Fruit fly (Drosophila melanogaster) whole organism, adult: ENCODE measurements around the gene CG34323.

ENCODE experiments used
- CG11617 ChIP-seq: fragments of 200-800 bp; sonication (Bioruptor generic); optimal IDR thresholded peaks from 2 replicates; lab custom pipeline; 2017; ENCODE audit warnings: mild to moderate bottlenecking, missing biosample characterization, missing genetic modification reagents, missing genetic modification characterization
- CG12768 ChIP-seq: fragments of 200-800 bp; sonication (Bioruptor generic); optimal IDR thresholded peaks from 2 replicates; lab custom pipeline; 2017; ENCODE audit warnings: missing biosample characterization, missing genetic modification characterization, mild to moderate bottlenecking, moderate library complexity, missing genetic modification reagents
- CG14711 ChIP-seq: fragments of 200-800 bp; sonication (Bioruptor generic); optimal IDR thresholded peaks from 2 replicates; lab custom pipeline; 2018; ENCODE audit warnings: missing biosample characterization, mild to moderate bottlenecking, missing genetic modification characterization, moderate library complexity
- CG1620 ChIP-seq: fragments of 200-800 bp; sonication (Bioruptor generic); optimal IDR thresholded peaks from 2 replicates; lab custom pipeline; 2016; ENCODE audit warnings: missing biosample characterization, missing genetic modification characterization
- CG33017 ChIP-seq: fragments of 200-800 bp; sonication (Bioruptor generic); optimal IDR thresholded peaks from 2 replicates; lab custom pipeline; 2018; ENCODE audit warnings: missing biosample characterization, mild to moderate bottlenecking, missing genetic modification characterization, moderate library complexity
- CG5204 ChIP-seq: fragments of 200-800 bp; sonication (Bioruptor generic); optimal IDR thresholded peaks from 2 replicates; lab custom pipeline; 2016; ENCODE audit warnings: missing biosample characterization, missing genetic modification characterization
- CG7045 ChIP-seq: fragments of 200-800 bp; sonication (Bioruptor generic); optimal IDR thresholded peaks from 2 replicates; lab custom pipeline; 2017; ENCODE audit warnings: missing biosample characterization, mild to moderate bottlenecking, missing genetic modification characterization
- CG7101 ChIP-seq: fragments of 200-800 bp; sonication (Bioruptor generic); optimal IDR thresholded peaks from 2 replicates; lab custom pipeline; 2018; ENCODE audit warnings: missing biosample characterization, mild to moderate bottlenecking, missing genetic modification characterization, moderate library complexity
- Clk ChIP-seq: fragments of 200-800 bp; sonication (Bioruptor generic); optimal IDR thresholded peaks from 2 replicates; lab custom pipeline; 2017; ENCODE audit warnings: missing biosample characterization, missing genetic modification characterization
- Crg-1 ChIP-seq: fragments of 200-800 bp; sonication (Bioruptor generic); optimal IDR thresholded peaks from 2 replicates; lab custom pipeline; 2016; ENCODE audit warnings: missing biosample characterization, missing genetic modification characterization
- Hr96 ChIP-seq: fragments of 200-800 bp; sonication (Bioruptor generic); optimal IDR thresholded peaks from 2 replicates; lab custom pipeline; 2016; ENCODE audit warnings: missing biosample characterization, missing genetic modification characterization
- Mnt ChIP-seq: fragments of 200-800 bp; sonication (Bioruptor generic); optimal IDR thresholded peaks from 2 replicates; lab custom pipeline; 2016; ENCODE audit warnings: missing biosample characterization, mild to moderate bottlenecking, missing genetic modification characterization
- bab1 ChIP-seq: fragments of 200-800 bp; sonication (Bioruptor generic); optimal IDR thresholded peaks from 3 replicates; lab custom pipeline; 2019; ENCODE audit warnings: missing biosample characterization, mild to moderate bottlenecking, missing genetic modification characterization, moderate library complexity
- cic ChIP-seq: fragments of 200-800 bp; sonication (Bioruptor generic); optimal IDR thresholded peaks from 2 replicates; lab custom pipeline; 2017; ENCODE audit warnings: missing biosample characterization, mild to moderate bottlenecking, missing genetic modification characterization, moderate library complexity
- cnc ChIP-seq, 2 experiments: fragments of >200 bp; optimal IDR thresholded peaks; 2 replicates each; lab custom pipeline; 2017
- kay ChIP-seq: fragments of 200-800 bp; sonication (Bioruptor generic); peaks from one replicate; lab custom pipeline; 2016; ENCODE audit warnings: missing biosample characterization, missing genetic modification characterization, borderline replicate concordance
- ovo ChIP-seq: fragments of 200-800 bp; sonication (Bioruptor generic); optimal IDR thresholded peaks from 2 replicates; lab custom pipeline; 2016; ENCODE audit warnings: missing biosample characterization, missing genetic modification characterization
- pad ChIP-seq: fragments of 200-800 bp; sonication (Bioruptor generic); optimal IDR thresholded peaks from 3 replicates; lab custom pipeline; 2017; ENCODE audit warnings: missing biosample characterization, missing genetic modification characterization, mild to moderate bottlenecking, moderate library complexity, missing genetic modification reagents
- tj ChIP-seq: fragments of 200-800 bp; sonication (Bioruptor generic); optimal IDR thresholded peaks from 3 replicates; lab custom pipeline; 2017; ENCODE audit warnings: missing biosample characterization, mild to moderate bottlenecking, missing genetic modification characterization, moderate library complexity
- toe ChIP-seq: fragments of 200-800 bp; sonication (Bioruptor generic); optimal IDR thresholded peaks from 2 replicates; lab custom pipeline; 2016; ENCODE audit warnings: missing biosample characterization, missing genetic modification characterization

The CG34323 gene

DNA sequence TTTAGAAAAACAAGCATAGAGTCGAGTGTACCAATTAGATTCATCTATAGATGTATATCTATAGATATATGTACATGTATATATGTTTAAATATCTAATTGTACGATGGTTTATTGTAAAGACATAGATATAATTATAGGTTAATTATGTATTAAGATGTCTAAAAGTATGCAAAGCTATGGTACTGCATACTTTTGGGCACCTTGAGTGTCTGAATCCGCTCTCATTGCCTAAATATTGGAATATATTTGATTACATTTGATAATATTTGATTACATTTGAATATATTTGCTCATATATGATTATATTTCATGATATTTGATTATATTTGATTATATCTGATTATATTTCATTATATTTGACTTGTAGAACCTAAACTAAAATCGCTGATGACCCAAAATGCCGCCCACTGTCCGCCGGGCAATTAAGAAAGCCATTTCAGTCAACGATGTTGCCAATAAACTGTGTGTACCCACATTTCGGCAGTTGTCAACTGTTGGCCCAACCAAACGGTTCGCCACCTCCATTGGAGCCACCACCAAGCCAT is 38.0 kb upstream of the CG34323 start, which contains the start of gene Cyp318a1:
Cyp318a1 (plus strand) TSS at position 497 of the 547 bp plus-strand sequence.
- no peak for TF ChIP-seq Hr96 (GFP tag; lab: Kevin White, UChicago)
- no peak for TF ChIP-seq toe (GFP tag; lab: Kevin White, UChicago)
- no peak for TF ChIP-seq Clk (GFP tag; lab: Kevin White, UChicago)
- TF ChIP-seq cic (GFP tag; lab: Kevin White, UChicago): no peak
- TF ChIP-seq bab1 (GFP tag; lab: Kevin White, UChicago): no peak
- TF ChIP-seq CG7101: no peak
- no peak for TF ChIP-seq tj (GFP tag; lab: Kevin White, UChicago)
- TF ChIP-seq CG33017 (tag; lab: Kevin White, UChicago): no peak
- no peak for TF ChIP-seq CG1620
- TF ChIP-seq Mnt (GFP tag; lab: Kevin White, UChicago): no peak
- TF ChIP-seq cnc (optimal IDR thresholded peaks at IDR 0.05; lab: Kevin White, UChicago): no peak
- no peak for TF ChIP-seq CG12768
- TF ChIP-seq CG5204 (GFP tag; lab: Kevin White, UChicago): no peak
- TF ChIP-seq pad (GFP tag; lab: Kevin White, UChicago): no peak
- no peak for TF ChIP-seq CG11617 (GFP tag; lab: Kevin White, UChicago)
- TF ChIP-seq kay (GFP tag; lab: Kevin White, UChicago): no peak
- TF ChIP-seq ovo (GFP tag; lab: Kevin White, UChicago): no peak
- no peak for TF ChIP-seq CG14711 (tag; lab: Kevin White, UChicago)
- TF ChIP-seq Crg-1 (GFP tag; lab: Kevin White, UChicago): no peak
- no peak for TF ChIP-seq CG7045 (GFP tag; lab: Kevin White, UChicago)

DNA sequence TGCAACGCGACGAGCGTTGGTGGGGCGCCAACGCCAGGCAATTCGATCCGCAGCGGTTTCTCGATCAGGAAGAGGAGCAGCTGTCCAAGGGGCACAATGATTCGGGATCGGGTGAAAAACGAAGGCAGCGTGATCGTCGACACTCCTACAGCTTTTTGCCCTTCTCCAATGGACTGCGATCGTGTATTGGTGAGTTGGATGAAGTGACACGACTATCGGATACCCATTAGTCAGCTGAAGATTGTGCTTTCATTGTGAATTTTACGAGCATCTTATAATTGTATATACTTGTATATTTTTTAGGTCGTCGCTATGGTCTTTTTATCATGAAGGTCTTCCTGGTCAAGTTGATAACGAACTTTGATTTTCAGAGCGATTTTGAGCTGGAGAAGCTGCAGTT is 35.5 kb upstream of the CG34323 start:
- TF ChIP-seq CG7101: no peak
- TF ChIP-seq CG11617 (GFP tag; lab: Kevin White, UChicago): no peak
- TF ChIP-seq cic (GFP tag; lab: Kevin White, UChicago): no peak

DNA sequence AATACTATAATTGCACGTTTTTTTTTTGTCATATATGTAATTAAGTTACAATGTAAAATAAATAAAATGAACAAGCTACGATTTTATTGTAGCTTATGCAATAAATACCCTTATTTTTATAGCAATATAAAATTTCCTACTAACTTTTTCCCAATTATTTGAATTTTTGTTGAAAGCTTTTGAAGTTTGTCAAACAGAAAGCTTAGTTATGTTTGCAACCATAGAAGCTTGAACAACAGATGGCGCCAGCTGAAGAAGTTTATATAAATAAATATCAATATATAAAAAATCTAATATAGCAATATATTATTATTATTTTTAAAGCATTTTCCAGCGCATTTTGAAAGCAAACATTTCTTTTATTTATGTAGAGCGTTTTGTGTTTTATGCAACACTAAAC is 35.0 kb upstream of the CG34323 start:
- no peak for TF ChIP-seq kay (GFP tag; lab: Kevin White, UChicago)
- TF ChIP-seq bab1 (GFP tag; lab: Kevin White, UChicago): peak; percentile 47

DNA sequence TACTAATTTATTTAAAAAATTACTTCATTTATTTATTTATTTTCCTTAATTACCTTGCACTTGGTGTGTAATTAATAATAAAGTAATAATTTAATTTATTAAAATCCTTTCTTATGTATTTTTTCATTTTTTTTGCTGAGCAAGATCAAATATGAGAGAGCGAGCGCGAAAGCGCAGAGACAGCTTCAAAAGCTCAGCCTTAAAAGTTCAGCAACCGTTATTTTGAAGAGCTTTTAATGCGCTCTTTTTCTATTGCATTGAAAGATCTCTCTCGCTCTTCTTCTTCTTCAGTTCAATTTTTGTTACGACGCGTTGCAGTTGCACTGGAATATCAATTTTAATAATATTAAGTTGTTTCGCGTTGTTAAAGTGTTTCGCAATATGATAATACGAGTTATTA is 26.8 kb upstream of the CG34323 start, which contains the start of gene Ten-a:
Ten-a (plus strand) TSS at position 301 of the 400 bp plus-strand sequence.
- no peak for TF ChIP-seq CG14711 (tag; lab: Kevin White, UChicago)
- TF ChIP-seq CG7101: no peak
- TF ChIP-seq tj (GFP tag; lab: Kevin White, UChicago): no peak
- TF ChIP-seq Crg-1 (GFP tag; lab: Kevin White, UChicago): no peak
- TF ChIP-seq CG11617 (GFP tag; lab: Kevin White, UChicago): no peak
- no peak for TF ChIP-seq cnc (optimal IDR thresholded peaks at IDR 0.05; lab: Kevin White, UChicago)
- no peak for TF ChIP-seq CG12768
- no peak for TF ChIP-seq ovo (GFP tag; lab: Kevin White, UChicago)
- TF ChIP-seq CG33017 (tag; lab: Kevin White, UChicago): no peak
- no peak for TF ChIP-seq CG5204 (GFP tag; lab: Kevin White, UChicago)
- no peak for TF ChIP-seq Mnt (GFP tag; lab: Kevin White, UChicago)
- no peak for TF ChIP-seq bab1 (GFP tag; lab: Kevin White, UChicago)
- no peak for TF ChIP-seq pad (GFP tag; lab: Kevin White, UChicago)
- TF ChIP-seq cic (GFP tag; lab: Kevin White, UChicago): no peak
- no peak for TF ChIP-seq toe (GFP tag; lab: Kevin White, UChicago)
- no peak for TF ChIP-seq CG1620
- no peak for TF ChIP-seq kay (GFP tag; lab: Kevin White, UChicago)
- no peak for TF ChIP-seq Clk (GFP tag; lab: Kevin White, UChicago)
- no peak for TF ChIP-seq Hr96 (GFP tag; lab: Kevin White, UChicago)

DNA sequence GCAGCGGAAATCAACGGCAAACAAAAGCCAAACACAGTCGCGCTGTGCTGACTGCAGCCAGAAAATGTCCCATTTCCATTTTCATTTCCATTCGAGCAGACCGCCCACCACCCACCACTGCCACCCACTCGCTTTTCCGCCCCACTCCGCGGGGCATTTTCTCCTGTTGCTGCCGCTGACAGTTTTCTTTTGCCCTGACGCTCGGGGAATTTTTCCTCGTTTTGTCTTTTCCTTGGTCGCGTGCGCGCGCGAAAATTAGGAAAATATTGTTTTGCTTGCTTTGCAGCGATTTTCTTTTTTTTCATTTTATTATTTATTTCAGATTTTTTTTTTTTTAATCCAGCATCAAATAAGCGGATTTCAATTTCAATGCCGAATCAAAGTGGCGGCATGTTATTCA is 19.9 kb upstream of the CG34323 start:
- TF ChIP-seq CG7045 (GFP tag; lab: Kevin White, UChicago): no peak
- TF ChIP-seq cnc (optimal IDR thresholded peaks at IDR 0.05; lab: Kevin White, UChicago): no peak
- no peak for TF ChIP-seq Mnt (GFP tag; lab: Kevin White, UChicago)
- TF ChIP-seq ovo (GFP tag; lab: Kevin White, UChicago): no peak
- TF ChIP-seq CG7101: no peak
- TF ChIP-seq CG33017 (tag; lab: Kevin White, UChicago): no peak
- TF ChIP-seq kay (GFP tag; lab: Kevin White, UChicago): no peak
- no peak for TF ChIP-seq CG1620
- TF ChIP-seq Crg-1 (GFP tag; lab: Kevin White, UChicago): no peak
- no peak for TF ChIP-seq bab1 (GFP tag; lab: Kevin White, UChicago)
- no peak for TF ChIP-seq Clk (GFP tag; lab: Kevin White, UChicago)
- TF ChIP-seq CG11617 (GFP tag; lab: Kevin White, UChicago): no peak
- no peak for TF ChIP-seq CG5204 (GFP tag; lab: Kevin White, UChicago)
- TF ChIP-seq pad (GFP tag; lab: Kevin White, UChicago): no peak
- TF ChIP-seq tj (GFP tag; lab: Kevin White, UChicago): no peak
- TF ChIP-seq toe (GFP tag; lab: Kevin White, UChicago): no peak
- TF ChIP-seq CG14711 (tag; lab: Kevin White, UChicago): no peak
- no peak for TF ChIP-seq Hr96 (GFP tag; lab: Kevin White, UChicago)
- TF ChIP-seq cic (GFP tag; lab: Kevin White, UChicago): no peak

DNA sequence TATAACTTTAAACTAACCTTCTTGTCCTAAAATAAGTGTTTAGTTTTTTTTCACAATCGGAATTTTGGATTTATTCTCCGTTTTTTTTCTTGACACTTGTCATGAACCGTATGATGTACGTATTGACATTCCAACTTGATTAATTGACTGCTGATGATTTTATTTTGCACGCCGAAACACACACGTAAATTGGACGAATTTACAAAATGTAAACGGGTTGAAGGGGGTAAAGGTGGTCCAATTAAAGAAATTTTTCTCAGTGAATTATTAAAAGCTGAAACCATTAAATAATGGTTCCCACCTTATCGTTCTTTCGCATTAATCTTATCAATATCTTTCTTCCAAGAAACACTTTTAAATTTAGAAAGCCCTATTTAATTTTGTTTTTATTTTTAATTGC is 13.7 kb upstream of the CG34323 start, which contains the start of gene Uch-L5R:
Uch-L5R (minus strand) TSS at position 101 of the 400 bp plus-strand sequence.
- TF ChIP-seq bab1 (GFP tag; lab: Kevin White, UChicago) (no peak), CG11617 (GFP tag; lab: Kevin White, UChicago) (no peak), kay (GFP tag; lab: Kevin White, UChicago) (no peak), cnc (optimal IDR thresholded peaks at IDR 0.05; lab: Kevin White, UChicago) (no peak)
